Fruit fly (Drosophila melanogaster) whole organism, prepupa: ENCODE measurements around the gene CG33346.

Experiments used
- CG6276 ChIP-seq: fragments of 200-800 bp; sonication (Bioruptor generic); optimal IDR thresholded peaks from 2 replicates; lab custom pipeline; 2017; ENCODE audit warnings: missing biosample characterization, mild to moderate bottlenecking, missing genetic modification characterization
- Hr38 ChIP-seq: sonication (Bioruptor generic); optimal IDR thresholded peaks from 2 replicates; lab custom pipeline; 2016; ENCODE audit warnings: missing biosample characterization, missing genetic modification characterization
- dac ChIP-seq: fragments of 200-800 bp; sonication (Bioruptor generic); optimal IDR thresholded peaks from 2 replicates; lab custom pipeline; 2017; ENCODE audit warnings: missing biosample characterization, mild to moderate bottlenecking, missing genetic modification characterization
- vri ChIP-seq: fragments of 200-800 bp; sonication (Bioruptor generic); optimal IDR thresholded peaks from 3 replicates; lab custom pipeline; 2016; ENCODE audit warnings: missing biosample characterization, mild to moderate bottlenecking, missing genetic modification characterization

- TF ChIP-seq Hr38 (GFP tag; lab: Kevin White, UChicago) (no peak), CG6276 (GFP tag; lab: Kevin White, UChicago) (no peak), dac (no peak), vri (GFP tag; lab: Kevin White, UChicago) (no peak)
These were observed 6.1 kb upstream of the CG33346 start for dm6 chr3R:28662956-28663355.
